Worm (Caenorhabditis elegans): Measurements from ENCODE around the gene R74.2.

DNA sequence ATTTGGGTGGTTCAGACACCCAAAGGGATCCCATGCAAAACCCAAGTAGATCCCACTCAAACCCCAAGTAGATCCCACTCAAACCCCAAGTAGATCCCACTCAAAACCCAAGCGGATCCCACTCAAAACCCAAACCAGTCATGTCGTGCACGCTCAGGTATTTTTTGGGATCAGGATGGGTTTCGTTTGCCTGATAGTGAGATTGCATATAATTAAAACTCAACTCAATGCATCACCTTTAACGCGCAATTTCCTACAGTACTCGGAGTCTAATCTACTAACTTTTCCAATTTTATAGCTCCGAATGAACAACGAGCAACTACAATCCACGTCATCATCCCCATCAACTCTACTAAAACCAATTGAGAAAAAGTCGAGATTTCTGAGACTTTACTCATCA, 21.2 kb downstream of the R74.2 start, which contains the start of gene phlp-2:
- TF ChIP-seq spr-1 (tag; optimal IDR thresholded peaks at IDR 0.05), result no peak
- TF ChIP-seq tag-97 (GFP tag; IDR thresholded peaks at IDR 0.05), result no peak
- TF ChIP-seq F10B5.3 (tag; optimal IDR thresholded peaks at IDR 0.05), result no peak
- no peak for TF ChIP-seq R02D3.7 (tag; optimal IDR thresholded peaks at IDR 0.05)
- no peak for TF ChIP-seq F26F4.8 (GFP tag; conservative IDR thresholded peaks at IDR 0.05)
- TF ChIP-seq nhr-11 (tag; optimal IDR thresholded peaks at IDR 0.05), result no peak
- TF ChIP-seq madf-5 (GFP tag; IDR thresholded peaks at IDR 0.05), result no peak
- TF ChIP-seq dmd-8 (GFP tag; IDR thresholded peaks at IDR 0.05), result no peak
- TF ChIP-seq mdl-1 (tag; optimal IDR thresholded peaks at IDR 0.05), result no peak
- no peak for TF ChIP-seq lin-13 (GFP tag; optimal IDR thresholded peaks at IDR 0.05)
- TF ChIP-seq egl-27 (tag; optimal IDR thresholded peaks at IDR 0.05), result no peak
- no peak for TF ChIP-seq lin-15B (tag; optimal IDR thresholded peaks at IDR 0.05)
- TF ChIP-seq jun-1 (tag; optimal IDR thresholded peaks at IDR 0.05), result no peak
